Worm (Caenorhabditis elegans): ENCODE measurements around the gene daf-10.

The daf-10 gene

DNA sequence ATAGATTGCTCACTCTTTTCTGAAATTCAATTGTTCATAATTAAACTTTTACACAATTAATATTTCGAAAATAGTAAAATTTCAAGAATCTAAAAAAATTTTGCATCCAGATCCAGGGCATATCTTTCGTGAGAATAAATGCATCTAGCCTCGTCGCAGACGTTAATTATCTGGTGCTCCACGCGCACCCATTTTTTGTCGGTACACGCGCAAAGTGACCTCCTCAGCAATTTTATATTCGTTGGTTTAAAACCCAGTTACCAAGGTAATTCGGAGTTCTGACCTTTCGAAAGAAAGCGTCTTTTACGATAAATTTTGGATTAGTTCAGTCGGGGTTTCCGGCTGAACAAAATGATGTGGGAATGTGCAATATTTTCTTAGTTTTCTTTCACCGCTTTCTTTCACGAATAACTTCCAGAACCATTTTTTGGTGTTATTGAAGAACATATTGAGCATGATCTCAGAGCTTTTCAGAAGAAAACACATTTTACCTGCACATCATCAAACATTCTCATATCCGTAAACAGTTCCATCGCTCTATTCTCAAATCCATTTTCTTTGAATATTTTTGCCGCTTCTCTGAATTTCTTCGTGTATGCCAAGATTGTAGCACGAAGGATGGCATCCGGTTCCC is 5.7 kb downstream of the daf-10 start:
- no peak for TF ChIP-seq mls-2 (tag; optimal IDR thresholded peaks at IDR 0.05)
- TF ChIP-seq nhr-2 (tag; optimal IDR thresholded peaks at IDR 0.05) = no peak
- no peak for TF ChIP-seq flh-1 (GFP tag; optimal IDR thresholded peaks at IDR 0.05)
- TF ChIP-seq ztf-11 (tag; optimal IDR thresholded peaks at IDR 0.05) = no peak
- TF ChIP-seq bed-3 (GFP tag; optimal IDR thresholded peaks at IDR 0.05) = no peak
- no peak for TF ChIP-seq nhr-76 (tag; optimal IDR thresholded peaks at IDR 0.05)
- no peak for TF ChIP-seq lsy-2 (tag; optimal IDR thresholded peaks at IDR 0.05)

DNA sequence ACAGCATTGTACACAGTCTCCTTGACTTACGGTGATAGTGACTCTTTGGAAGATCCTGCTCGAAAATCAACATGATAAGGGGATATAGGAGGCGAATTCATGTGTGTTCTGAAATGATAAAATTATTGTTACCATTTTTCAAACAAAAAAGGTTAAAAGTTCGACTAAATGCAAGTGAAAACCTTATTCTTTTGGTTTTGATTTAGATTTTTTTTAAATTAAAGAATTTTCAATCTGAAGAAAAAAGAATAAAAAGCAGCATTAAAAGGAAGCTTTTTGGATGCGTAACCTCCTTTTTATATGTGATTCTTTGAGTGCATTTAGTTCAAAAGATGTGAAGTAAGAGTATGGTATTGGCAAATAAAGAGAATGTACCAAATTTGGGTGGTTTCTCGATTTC is 10.6 kb downstream of the daf-10 start, which contains the start of gene delm-1:
Gene delm-1, minus strand, starts transcription at position 101 of the 400 bp plus-strand sequence.
- TF ChIP-seq lin-13 (tag; optimal IDR thresholded peaks at IDR 0.05) (no peak), mep-1 (tag; optimal IDR thresholded peaks at IDR 0.05) (no peak), M03D4.4 (tag; optimal IDR thresholded peaks at IDR 0.05) (no peak), ham-2 (GFP tag; optimal IDR thresholded peaks at IDR 0.05) (no peak), nhr-12 (tag; optimal IDR thresholded peaks at IDR 0.05) (no peak), drap-1 (GFP tag; optimal IDR thresholded peaks at IDR 0.05) (no peak), hlh-1 (tag; optimal IDR thresholded peaks at IDR 0.05) (no peak), lin-32 (GFP tag; optimal IDR thresholded peaks at IDR 0.05) (no peak)

DNA sequence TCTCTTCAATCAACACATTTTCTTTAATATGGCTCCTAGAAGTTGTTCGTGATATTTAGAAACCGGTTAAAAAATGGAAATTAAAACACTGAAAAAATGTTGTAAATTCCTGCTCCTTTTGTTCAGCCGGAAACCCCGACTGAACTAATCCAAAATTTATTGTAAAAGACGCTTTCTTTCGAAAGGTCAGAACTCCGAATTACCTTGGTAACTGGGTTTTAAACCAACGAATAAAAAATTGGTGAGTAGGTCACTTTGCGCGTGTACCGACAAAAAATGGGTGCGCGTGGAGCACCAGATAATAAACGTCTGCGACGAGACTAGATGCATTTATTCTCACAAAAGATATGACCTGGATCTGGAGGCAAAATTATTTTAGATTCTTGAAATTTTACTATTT is 15.4 kb downstream of the daf-10 start:
- no peak for TF ChIP-seq lin-32 (GFP tag; optimal IDR thresholded peaks at IDR 0.05)
- no peak for TF ChIP-seq bed-3 (GFP tag; optimal IDR thresholded peaks at IDR 0.05)
- no peak for TF ChIP-seq nhr-12 (tag; optimal IDR thresholded peaks at IDR 0.05)
- TF ChIP-seq zip-8 (tag; optimal IDR thresholded peaks at IDR 0.05) = no peak
- TF ChIP-seq lin-13 (tag; optimal IDR thresholded peaks at IDR 0.05) = no peak
- no peak for TF ChIP-seq snpc-4 (tag; optimal IDR thresholded peaks at IDR 0.05)
- TF ChIP-seq blmp-1 (tag; optimal IDR thresholded peaks at IDR 0.05) = no peak
- no peak for TF ChIP-seq lsy-2 (tag; optimal IDR thresholded peaks at IDR 0.05)
- TF ChIP-seq mab-5 (tag; optimal IDR thresholded peaks at IDR 0.05) = no peak
- TF ChIP-seq elt-3 (tag; optimal IDR thresholded peaks at IDR 0.05) = no peak
- TF ChIP-seq M03D4.4 (tag; optimal IDR thresholded peaks at IDR 0.05) = no peak
- no peak for TF ChIP-seq ham-2 (GFP tag; optimal IDR thresholded peaks at IDR 0.05)
- TF ChIP-seq ztf-11 (tag; optimal IDR thresholded peaks at IDR 0.05) = no peak
- no peak for TF ChIP-seq nhr-237 (tag; optimal IDR thresholded peaks at IDR 0.05)
- no peak for TF ChIP-seq mls-2 (tag; optimal IDR thresholded peaks at IDR 0.05)

DNA sequence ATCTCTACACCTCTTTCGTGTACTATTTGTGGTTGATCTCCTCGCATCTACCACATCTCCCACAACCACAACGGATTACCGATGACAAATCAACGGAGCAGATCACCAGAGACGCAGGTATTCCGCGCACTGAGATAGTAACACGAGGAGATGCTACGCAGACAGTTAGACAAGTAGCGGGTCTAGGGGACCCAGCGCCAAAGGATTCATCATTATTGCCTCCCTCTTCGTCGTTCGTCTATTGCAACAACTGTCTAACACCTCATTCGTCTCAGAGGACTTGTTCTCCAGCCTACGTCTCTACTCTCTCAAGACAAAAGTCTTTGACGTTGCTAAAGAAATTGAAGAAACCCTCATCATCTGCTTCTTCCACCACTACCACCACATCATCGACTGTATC is 24.5 kb downstream of the daf-10 start:
- TF ChIP-seq sem-2 (GFP tag; optimal IDR thresholded peaks at IDR 0.05) = no peak
- TF ChIP-seq lsy-2 (tag; optimal IDR thresholded peaks at IDR 0.05) = no peak
- peak; percentile 4 for TF ChIP-seq mep-1 (tag; optimal IDR thresholded peaks at IDR 0.05)
- TF ChIP-seq hlh-1 (tag; optimal IDR thresholded peaks at IDR 0.05) = peak; percentile 54

DNA sequence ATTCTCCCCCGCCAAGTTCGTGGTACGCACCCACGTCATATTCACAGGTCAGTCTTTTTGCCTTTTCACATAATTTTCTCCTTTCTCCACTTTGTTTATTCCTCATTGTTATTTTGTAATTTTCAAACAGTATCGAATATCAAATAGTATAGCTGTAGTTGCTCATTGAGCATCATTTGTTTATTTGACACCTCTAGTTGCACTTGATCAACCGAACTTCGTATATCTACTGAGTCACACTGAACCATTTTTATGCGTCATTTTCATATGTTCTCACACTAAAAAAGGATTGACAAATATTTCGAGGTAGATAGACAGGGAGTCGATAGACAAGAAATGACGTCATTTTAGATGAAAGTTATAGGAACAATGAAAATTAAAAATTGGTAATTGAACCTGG is 25.8 kb downstream of the daf-10 start:
- TF ChIP-seq tbx-8 (GFP tag; optimal IDR thresholded peaks at IDR 0.05) = no peak
- TF ChIP-seq zip-8 (tag; optimal IDR thresholded peaks at IDR 0.05) = peak; percentile 26

DNA sequence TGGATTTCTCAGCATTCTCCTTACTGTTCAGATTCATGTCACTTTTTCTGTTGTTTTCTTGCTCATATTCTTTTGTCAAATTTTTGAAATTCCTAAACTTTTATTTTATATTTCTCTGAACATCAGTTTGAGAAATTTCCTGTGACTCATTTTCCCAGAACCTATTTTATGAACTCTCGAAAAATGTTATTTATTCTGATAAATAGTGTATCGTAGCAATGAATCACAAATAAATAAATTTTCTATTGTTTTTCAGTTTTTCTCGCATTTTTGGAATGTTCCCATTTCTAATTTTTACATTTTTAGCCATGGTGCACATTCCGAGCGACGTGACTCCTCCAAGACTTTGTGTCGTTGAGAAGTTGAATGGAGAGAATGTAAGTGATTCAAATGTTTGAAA is 27.2 kb downstream of the daf-10 start, which contains the start of gene nrfl-1:
Gene nrfl-1, plus strand, starts transcription at position 301 of the 400 bp plus-strand sequence.
- TF ChIP-seq lin-13 (tag; optimal IDR thresholded peaks at IDR 0.05) = no peak
- no peak for TF ChIP-seq nhr-12 (tag; optimal IDR thresholded peaks at IDR 0.05)

DNA sequence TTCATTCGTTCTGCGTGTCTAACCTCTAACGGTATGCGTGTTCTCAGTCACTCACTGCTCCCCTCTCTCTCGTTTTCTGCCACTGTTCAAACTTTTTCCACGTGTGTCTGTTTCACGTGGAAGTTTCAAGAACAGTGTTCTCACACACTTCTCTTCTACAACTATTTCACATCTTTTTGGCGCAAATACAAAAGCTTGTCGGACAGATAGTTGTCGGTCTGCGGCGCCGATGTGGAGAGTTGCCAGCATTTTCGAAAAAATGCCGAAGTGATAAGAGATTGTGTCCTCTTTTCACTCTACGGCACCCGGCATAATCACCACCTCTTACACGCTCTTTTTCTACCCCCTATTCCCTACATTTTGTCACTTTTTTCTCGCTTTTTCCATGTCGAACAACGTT is 27.7 kb downstream of the daf-10 start:
- TF ChIP-seq nhr-12 (tag; optimal IDR thresholded peaks at IDR 0.05) = no peak
- TF ChIP-seq snpc-4 (tag; optimal IDR thresholded peaks at IDR 0.05) = no peak
- TF ChIP-seq blmp-1 (tag; optimal IDR thresholded peaks at IDR 0.05) = no peak
- TF ChIP-seq lsy-2 (tag; optimal IDR thresholded peaks at IDR 0.05) = no peak
- TF ChIP-seq cnd-1 (tag; optimal IDR thresholded peaks at IDR 0.05) = no peak
- TF ChIP-seq elt-1 (tag; optimal IDR thresholded peaks at IDR 0.05; ENCODE audit: borderline replicate concordance, insufficient read depth) = no peak
- no peak for TF ChIP-seq unc-39 (tag; optimal IDR thresholded peaks at IDR 0.05)
- no peak for TF ChIP-seq zip-8 (tag; optimal IDR thresholded peaks at IDR 0.05)

Data from whole organism, mixed stage, embryonic.